Worm (Caenorhabditis elegans) whole organism, mixed stage, embryonic: ENCODE data around the gene cpt-4.

Experiments
- ceh-39 ChIP-seq: fragments of 150-350 bp; optimal IDR thresholded peaks from 2 replicates; lab custom pipeline; 2014; ENCODE audit warnings: missing biosample characterization, missing genetic modification characterization
- ceh-43 ChIP-seq: fragments of 200-800 bp; sonication (Bioruptor generic); optimal IDR thresholded peaks from 2 replicates; lab custom pipeline; 2018; ENCODE audit warnings: mild to moderate bottlenecking, missing genetic modification characterization, moderate library complexity, missing compliant biosample characterization
- ceh-83 ChIP-seq: fragments of 200-800 bp; sonication (Bioruptor generic); optimal IDR thresholded peaks from 2 replicates; lab custom pipeline; 2018; ENCODE audit warnings: mild to moderate bottlenecking, missing genetic modification characterization, missing compliant biosample characterization
- ces-1 ChIP-seq: fragments of 150-350 bp; optimal IDR thresholded peaks from 2 replicates; lab custom pipeline; 2014; ENCODE audit warnings: missing biosample characterization, missing genetic modification reagents, missing genetic modification characterization
- cnd-1 ChIP-seq: fragments of 200-800 bp; sonication (Bioruptor generic); optimal IDR thresholded peaks from 2 replicates; lab custom pipeline; 2018; ENCODE audit warnings: mild to moderate bottlenecking, missing genetic modification characterization, missing compliant biosample characterization
- elt-1 ChIP-seq: sonication (generic microtip); optimal IDR thresholded peaks from 2 replicates; lab custom pipeline; 2017; ENCODE audit warnings: missing genetic modification characterization, mild to moderate bottlenecking, missing compliant biosample characterization, antibody characterized with exemption, moderate library complexity, borderline replicate concordance; ENCODE audit not compliant: insufficient read depth
- elt-3 ChIP-seq: fragments of 150-350 bp; optimal IDR thresholded peaks from 2 replicates; lab custom pipeline; 2014; ENCODE audit warnings: missing biosample characterization, missing genetic modification characterization
- flh-1 ChIP-seq: fragments of 200-800 bp; sonication (Bioruptor generic); optimal IDR thresholded peaks from 2 replicates; lab custom pipeline; 2018; ENCODE audit warnings: mild to moderate bottlenecking, missing genetic modification characterization, moderate library complexity, missing compliant biosample characterization
- ham-2 ChIP-seq: fragments of 200-800 bp; sonication (Bioruptor generic); optimal IDR thresholded peaks from 2 replicates; lab custom pipeline; 2018; ENCODE audit warnings: mild to moderate bottlenecking, missing genetic modification characterization, missing compliant biosample characterization
- hlh-1 ChIP-seq: fragments of 150-350 bp; optimal IDR thresholded peaks from 2 replicates; lab custom pipeline; 2014; ENCODE audit warnings: missing biosample characterization, missing genetic modification reagents, missing genetic modification characterization
- lin-13 ChIP-seq: fragments of 150-350 bp; optimal IDR thresholded peaks from 2 replicates; lab custom pipeline; 2014; ENCODE audit warnings: missing biosample characterization, missing genetic modification characterization
- lsy-2 ChIP-seq: fragments of 150-350 bp; optimal IDR thresholded peaks from 2 replicates; lab custom pipeline; 2014; ENCODE audit warnings: missing biosample characterization, missing genetic modification characterization
- mab-5 ChIP-seq: fragments of 150-350 bp; optimal IDR thresholded peaks from 2 replicates; lab custom pipeline; 2014; ENCODE audit warnings: missing biosample characterization, missing genetic modification characterization
- mep-1 ChIP-seq: fragments of 150-350 bp; optimal IDR thresholded peaks from 2 replicates; lab custom pipeline; 2017; ENCODE audit warnings: missing biosample characterization, missing genetic modification reagents, missing genetic modification characterization, inconsistent platforms
- mls-2 ChIP-seq: sonication (generic microtip); optimal IDR thresholded peaks from 2 replicates; lab custom pipeline; 2016; ENCODE audit warnings: mild to moderate bottlenecking, missing genetic modification characterization, moderate library complexity, missing compliant biosample characterization
- nhr-12 ChIP-seq: fragments of 150-350 bp; optimal IDR thresholded peaks from 2 replicates; lab custom pipeline; 2014; ENCODE audit warnings: missing biosample characterization, missing genetic modification characterization
- nhr-2 ChIP-seq: fragments of 150-350 bp; optimal IDR thresholded peaks from 2 replicates; lab custom pipeline; 2014; ENCODE audit warnings: missing biosample characterization, missing genetic modification characterization
- nhr-28 ChIP-seq: fragments of 150-350 bp; optimal IDR thresholded peaks from 2 replicates; lab custom pipeline; 2014; ENCODE audit warnings: missing biosample characterization, missing genetic modification characterization
- nhr-76 ChIP-seq: sonication (generic microtip); optimal IDR thresholded peaks from 2 replicates; lab custom pipeline; 2017; ENCODE audit warnings: missing biosample characterization, missing genetic modification characterization
- pha-4 ChIP-seq: fragments of 150-350 bp; optimal IDR thresholded peaks from 2 replicates; lab custom pipeline; 2018; ENCODE audit warnings: missing biosample characterization, missing genetic modification reagents, missing genetic modification characterization
- sem-2 ChIP-seq: fragments of 200-800 bp; sonication (Bioruptor generic); optimal IDR thresholded peaks from 2 replicates; lab custom pipeline; 2018; ENCODE audit warnings: mild to moderate bottlenecking, missing genetic modification characterization, missing compliant biosample characterization
- snpc-4 ChIP-seq: fragments of 150-350 bp; optimal IDR thresholded peaks from 2 replicates; lab custom pipeline; 2014; ENCODE audit warnings: missing biosample characterization, missing genetic modification characterization
- sptf-1 ChIP-seq: sonication (generic microtip); optimal IDR thresholded peaks from 2 replicates; lab custom pipeline; 2017; ENCODE audit warnings: mild to moderate bottlenecking, missing genetic modification characterization, moderate library complexity, missing compliant biosample characterization
- unc-120 ChIP-seq: sonication (generic microtip); optimal IDR thresholded peaks from 2 replicates; lab custom pipeline; 2017; ENCODE audit warnings: missing genetic modification characterization, missing compliant biosample characterization; ENCODE audit not compliant: poor library complexity, severe bottlenecking
- unc-39 ChIP-seq: fragments of 150-350 bp; optimal IDR thresholded peaks from 2 replicates; lab custom pipeline; 2014; ENCODE audit warnings: missing biosample characterization, missing genetic modification characterization
- unc-62 ChIP-seq: fragments of 150-350 bp; optimal IDR thresholded peaks from 2 replicates; lab custom pipeline; 2014; ENCODE audit warnings: missing biosample characterization, missing genetic modification reagents, missing genetic modification characterization
- zip-8 ChIP-seq: fragments of 150-350 bp; optimal IDR thresholded peaks from 2 replicates; lab custom pipeline; 2014; ENCODE audit warnings: missing biosample characterization, missing genetic modification characterization
- ztf-11 ChIP-seq: fragments of 150-350 bp; optimal IDR thresholded peaks from 2 replicates; lab custom pipeline; 2014; ENCODE audit warnings: missing biosample characterization, missing genetic modification characterization

The cpt-4 gene

ce11 chrV:4983091-4983490, 44.4 kb downstream of the cpt-4 start, which contains the start of gene srsx-13:
TSS of gene srsx-13 (minus strand) at chrV:4983191.
- no peak for TF ChIP-seq pha-4 (tag; lab: Kevin White, UChicago)
- TF ChIP-seq sem-2 (GFP tag; lab: Kevin White, UChicago) = no peak

- no peak for TF ChIP-seq ceh-83 (GFP tag; lab: Kevin White, UChicago)
- no peak for TF ChIP-seq elt-3 (tag; lab: Kevin White, UChicago)
- no peak for TF ChIP-seq nhr-28 (tag; lab: Kevin White, UChicago)
- TF ChIP-seq cnd-1 (tag; lab: Kevin White, UChicago) = no peak
- TF ChIP-seq ces-1 (GFP tag; lab: Kevin White, UChicago) = no peak
Measured at ce11 chrV:4980873-4981272, 46.6 kb downstream of the cpt-4 start, which contains the start of gene srsx-12. TSS of gene srsx-12 (minus strand) at chrV:4980973.

- TF ChIP-seq sptf-1 (tag; lab: Kevin White, UChicago) (no peak), elt-3 (tag; lab: Kevin White, UChicago) (no peak)
Measured at ce11 chrV:4980094-4980493, 47.4 kb downstream of the cpt-4 start.

- TF ChIP-seq snpc-4 (tag; lab: Kevin White, UChicago) = no peak
- TF ChIP-seq zip-8 (tag; lab: Kevin White, UChicago) = no peak
- no peak for TF ChIP-seq ztf-11 (tag; lab: Kevin White, UChicago)
- TF ChIP-seq nhr-76 = no peak
Measured at ce11 chrV:4979060-4979459, 48.5 kb downstream of the cpt-4 start, which contains the start of gene srsx-11. TSS of gene srsx-11 (minus strand) at chrV:4979160.

ce11 chrV:4977539-4977938, 50.0 kb downstream of the cpt-4 start:
- TF ChIP-seq mep-1 (tag; lab: Kevin White, UChicago) = no peak
- no peak for TF ChIP-seq nhr-2
- TF ChIP-seq ceh-39 (tag; lab: Kevin White, UChicago) = no peak
- TF ChIP-seq unc-39 (tag; lab: Kevin White, UChicago) = no peak
- no peak for TF ChIP-seq lin-13 (tag; lab: Kevin White, UChicago)
- TF ChIP-seq snpc-4 (tag; lab: Kevin White, UChicago) = no peak
- TF ChIP-seq elt-1 (tag; lab: Kevin White, UChicago) = no peak
- no peak for TF ChIP-seq ztf-11 (tag; lab: Kevin White, UChicago)
- TF ChIP-seq hlh-1 (tag; lab: Kevin White, UChicago) = no peak
- TF ChIP-seq pha-4 (tag; lab: Kevin White, UChicago) = no peak
- TF ChIP-seq ham-2 (GFP tag; lab: Kevin White, UChicago) = no peak
- TF ChIP-seq elt-3 (tag; lab: Kevin White, UChicago) = no peak
- no peak for TF ChIP-seq unc-120

ce11 chrV:4975140-4975539, 52.4 kb downstream of the cpt-4 start, which contains the start of gene F26G5.1:
TSS of gene F26G5.1 (plus strand) at chrV:4975478.
- TF ChIP-seq mls-2 (tag; lab: Kevin White, UChicago) (no peak), nhr-12 (tag; lab: Kevin White, UChicago) (no peak), elt-1 (tag; lab: Kevin White, UChicago) (no peak), ceh-83 (GFP tag; lab: Kevin White, UChicago) (no peak), ham-2 (GFP tag; lab: Kevin White, UChicago) (no peak), snpc-4 (tag; lab: Kevin White, UChicago) (no peak), unc-62 (GFP tag; lab: Kevin White, UChicago) (no peak), hlh-1 (tag; lab: Kevin White, UChicago) (no peak), flh-1 (GFP tag; lab: Kevin White, UChicago) (no peak), cnd-1 (tag; lab: Kevin White, UChicago) (no peak), nhr-2 (no peak), mab-5 (tag; lab: Kevin White, UChicago) (no peak), ztf-11 (tag; lab: Kevin White, UChicago) (no peak), lin-13 (tag; lab: Kevin White, UChicago) (no peak), ceh-43 (GFP tag; lab: Kevin White, UChicago) (no peak)

- no peak for TF ChIP-seq unc-62 (GFP tag; lab: Kevin White, UChicago)
- no peak for TF ChIP-seq flh-1 (GFP tag; lab: Kevin White, UChicago)
- no peak for TF ChIP-seq ceh-83 (GFP tag; lab: Kevin White, UChicago)
- no peak for TF ChIP-seq nhr-76
- no peak for TF ChIP-seq nhr-12 (tag; lab: Kevin White, UChicago)
- no peak for TF ChIP-seq ham-2 (GFP tag; lab: Kevin White, UChicago)
- no peak for TF ChIP-seq lsy-2 (tag; lab: Kevin White, UChicago)
- no peak for TF ChIP-seq nhr-28 (tag; lab: Kevin White, UChicago)
- TF ChIP-seq nhr-2 = no peak
- no peak for TF ChIP-seq ztf-11 (tag; lab: Kevin White, UChicago)
Measured at ce11 chrV:4974677-4975076, 52.8 kb downstream of the cpt-4 start, which contains the start of gene srsx-10. TSS of gene srsx-10 (minus strand) at chrV:4974777.
